Worm (Caenorhabditis elegans) whole organism, young adult: Measurements from ENCODE around the gene vps-2.

ENCODE experiments used
- B0336.3 ChIP-seq: fragments of 200-800 bp; sonication (Bioruptor generic); IDR thresholded peaks from 2 replicates; pipeline ENCODE4 v1.3.6; 2022; ENCODE audit warnings: missing genetic modification characterization, missing compliant biosample characterization
- F33H1.4 ChIP-seq: fragments of 200-800 bp; sonication (Bioruptor generic); IDR thresholded peaks from 2 replicates; pipeline ENCODE4 v1.3.6; 2022; ENCODE audit warnings: missing genetic modification reagents, missing genetic modification characterization, missing compliant biosample characterization
- F39B2.1 ChIP-seq: fragments of 200-800 bp; sonication (Bioruptor generic); IDR thresholded peaks from 2 replicates; pipeline ENCODE4 v1.3.6; 2022; ENCODE audit warnings: missing genetic modification reagents, missing genetic modification characterization, missing compliant biosample characterization
- F49E8.2 ChIP-seq: sonication (generic microtip); optimal IDR thresholded peaks from 3 replicates; lab custom pipeline; 2017; ENCODE audit warnings: missing genetic modification characterization, mild to moderate bottlenecking, missing compliant biosample characterization, antibody characterized with exemption, moderate library complexity; ENCODE audit not compliant: insufficient read depth
- F52B5.7 ChIP-seq: sonication (generic microtip); optimal IDR thresholded peaks from 2 replicates; lab custom pipeline; 2016; ENCODE audit warnings: mild to moderate bottlenecking, missing genetic modification characterization, missing compliant biosample characterization
- F57C9.4 ChIP-seq: sonication (generic microtip); optimal IDR thresholded peaks from 2 replicates; lab custom pipeline; 2017; ENCODE audit warnings: mild to moderate bottlenecking, missing genetic modification characterization, missing compliant biosample characterization
- Y53G8AR.9 ChIP-seq: fragments of 200-800 bp; sonication (Bioruptor generic); conservative IDR thresholded peaks from 2 replicates; pipeline ENCODE4 v1.3.6; 2022; ENCODE audit warnings: missing genetic modification reagents, missing genetic modification characterization, missing compliant biosample characterization
- Y56A3A.18 ChIP-seq: fragments of 200-800 bp; sonication (Bioruptor generic); IDR thresholded peaks from 2 replicates; pipeline ENCODE4 v1.3.6; 2022; ENCODE audit warnings: missing genetic modification reagents, missing genetic modification characterization, missing compliant biosample characterization
- Y95B8A.8 ChIP-seq: fragments of 200-800 bp; sonication (Bioruptor generic); IDR thresholded peaks from 2 replicates; pipeline ENCODE4 v1.3.6; 2022; ENCODE audit warnings: missing genetic modification reagents, missing genetic modification characterization, missing compliant biosample characterization
- ama-1 ChIP-seq, 3 experiments: fragments of 150-350 bp in 1 of 3; sonication (generic microtip) in 2 of 3; optimal IDR thresholded peaks; 2 replicates each; lab custom pipeline; 2014 to 2018; ENCODE audit warnings: missing biosample characterization in 2 of 3, missing genetic modification characterization in 2 of 3, missing genetic modification reagents in 2 of 3
- atf-7 ChIP-seq: sonication (generic microtip); optimal IDR thresholded peaks from 2 replicates; lab custom pipeline; 2017; ENCODE audit warnings: mild to moderate bottlenecking, missing genetic modification characterization, missing compliant biosample characterization
- athp-1 ChIP-seq: sonication (generic microtip); optimal IDR thresholded peaks from 2 replicates; lab custom pipeline; 2017; ENCODE audit warnings: mild to moderate bottlenecking, missing genetic modification characterization, missing compliant biosample characterization
- attf-6 ChIP-seq: fragments of 200-800 bp; sonication (Bioruptor generic); IDR thresholded peaks from 2 replicates; pipeline ENCODE4 v1.3.6; 2022; ENCODE audit warnings: missing genetic modification reagents, missing genetic modification characterization, missing compliant biosample characterization
- cebp-1 ChIP-seq, 2 experiments: fragments of 200-800 bp in 1 of 2; sonication (Bioruptor generic) in 1 of 2; sonication (generic microtip) in 1 of 2; IDR thresholded peaks in 1 of 2; optimal IDR thresholded peaks in 1 of 2; 2 replicates each; pipeline versions ENCODE4 v1.3.6 to Lab custom; 2017 to 2022; ENCODE audit warnings: missing compliant biosample characterization in 2 of 2, missing genetic modification characterization in 2 of 2, mild to moderate bottlenecking in 1 of 2, missing genetic modification reagents in 1 of 2, moderate library complexity in 1 of 2
- ceh-100 ChIP-seq: fragments of 200-800 bp; sonication (Bioruptor generic); IDR thresholded peaks from 2 replicates; pipeline ENCODE4 v1.3.6; 2022; ENCODE audit warnings: missing genetic modification reagents, missing genetic modification characterization, missing compliant biosample characterization
- ceh-79 ChIP-seq: sonication (generic microtip); optimal IDR thresholded peaks from 2 replicates; lab custom pipeline; 2017; ENCODE audit warnings: mild to moderate bottlenecking, missing genetic modification characterization, missing compliant biosample characterization
- chd-7 ChIP-seq: sonication (generic microtip); optimal IDR thresholded peaks from 2 replicates; lab custom pipeline; 2016; ENCODE audit warnings: mild to moderate bottlenecking, missing genetic modification characterization, moderate library complexity, missing compliant biosample characterization
- die-1 ChIP-seq: sonication (generic microtip); optimal IDR thresholded peaks from 2 replicates; lab custom pipeline; 2016; ENCODE audit warnings: missing genotype, mild to moderate bottlenecking, missing genetic modification characterization, missing compliant biosample characterization
- dpff-1 ChIP-seq: sonication (generic microtip); optimal IDR thresholded peaks from 2 replicates; lab custom pipeline; 2017; ENCODE audit warnings: mild to moderate bottlenecking, missing genetic modification characterization, missing compliant biosample characterization
- egl-18 ChIP-seq: fragments of 200-800 bp; sonication (Bioruptor generic); IDR thresholded peaks from 2 replicates; pipeline ENCODE4 v1.3.6; 2022; ENCODE audit warnings: missing genetic modification reagents, missing genetic modification characterization, missing compliant biosample characterization
- egl-44 ChIP-seq: fragments of 200-800 bp; sonication (Bioruptor generic); IDR thresholded peaks from 2 replicates; pipeline ENCODE4 v1.3.6; 2022; ENCODE audit warnings: missing genetic modification reagents, missing genetic modification characterization, missing compliant biosample characterization
- egrh-3 ChIP-seq: fragments of 200-800 bp; sonication (Bioruptor generic); IDR thresholded peaks from 2 replicates; pipeline ENCODE4 v1.3.6; 2022; ENCODE audit warnings: missing genetic modification reagents, missing genetic modification characterization, missing compliant biosample characterization
- fkh-3 ChIP-seq: sonication (generic microtip); optimal IDR thresholded peaks from 2 replicates; lab custom pipeline; 2016; ENCODE audit warnings: mild to moderate bottlenecking, missing genetic modification characterization, missing compliant biosample characterization
- him-1 ChIP-seq: sonication (generic microtip); optimal IDR thresholded peaks from 2 replicates; lab custom pipeline; 2016; ENCODE audit warnings: missing genotype, missing genetic modification reagents, missing genetic modification characterization, missing compliant biosample characterization
- lag-1 ChIP-seq: fragments of 200-800 bp; sonication (Bioruptor generic); IDR thresholded peaks from 2 replicates; pipeline ENCODE4 v1.3.6; 2022; ENCODE audit warnings: missing genetic modification reagents, missing genetic modification characterization, missing compliant biosample characterization
- lin-54 ChIP-seq: fragments of 200-800 bp; sonication (Bioruptor generic); optimal IDR thresholded peaks from 2 replicates; lab custom pipeline; 2018; ENCODE audit warnings: mild to moderate bottlenecking, missing genetic modification characterization, missing compliant biosample characterization
- lir-1 ChIP-seq: fragments of 200-800 bp; sonication (Bioruptor generic); conservative IDR thresholded peaks from 2 replicates; pipeline ENCODE4 v1.3.6; 2022; ENCODE audit warnings: missing genetic modification reagents, missing genetic modification characterization, missing compliant biosample characterization
- madf-10 ChIP-seq: sonication (generic microtip); optimal IDR thresholded peaks from 2 replicates; lab custom pipeline; 2016; ENCODE audit warnings: mild to moderate bottlenecking, missing genetic modification characterization, missing compliant biosample characterization
- madf-6 ChIP-seq: fragments of 200-800 bp; sonication (Bioruptor generic); IDR thresholded peaks from 2 replicates; pipeline ENCODE4 v1.3.6; 2022; ENCODE audit warnings: missing genetic modification reagents, missing genetic modification characterization, missing compliant biosample characterization
- mcd-1 ChIP-seq: fragments of 200-800 bp; sonication (Bioruptor generic); IDR thresholded peaks from 2 replicates; pipeline ENCODE4 v1.3.6; 2022; ENCODE audit warnings: missing genetic modification reagents, missing genetic modification characterization, missing compliant biosample characterization
- mes-4 ChIP-seq: sonication (generic microtip); optimal IDR thresholded peaks from 2 replicates; lab custom pipeline; 2016; ENCODE audit warnings: missing genotype, missing genetic modification characterization, missing compliant biosample characterization
- nhr-27 ChIP-seq: fragments of 200-800 bp; sonication (Bioruptor generic); optimal IDR thresholded peaks from 2 replicates; lab custom pipeline; 2018; ENCODE audit warnings: mild to moderate bottlenecking, missing genetic modification characterization, moderate library complexity, missing compliant biosample characterization
- pbrm-1 ChIP-seq: fragments of 200-800 bp; sonication (Bioruptor generic); IDR thresholded peaks from 2 replicates; pipeline ENCODE4 v1.3.6; 2022; ENCODE audit warnings: missing genetic modification reagents, missing genetic modification characterization, missing compliant biosample characterization
- rpc-1 ChIP-seq, 2 experiments: fragments of 150-350 bp in 1 of 2; sonication (generic microtip) in 1 of 2; optimal IDR thresholded peaks; 2 replicates each; lab custom pipeline; 2014 to 2018; ENCODE audit warnings: missing biosample characterization in 1 of 2, missing genetic modification characterization in 1 of 2, missing genetic modification reagents in 1 of 2, missing genotype in 1 of 2
- snpc-1.1 ChIP-seq: sonication (generic microtip); optimal IDR thresholded peaks from 2 replicates; lab custom pipeline; 2017; ENCODE audit warnings: missing genetic modification characterization, mild to moderate bottlenecking, missing compliant biosample characterization, antibody characterized with exemption, moderate library complexity, missing genotype, missing genetic modification reagents; ENCODE audit not compliant: insufficient read depth
- snpc-3.4 ChIP-seq: sonication (generic microtip); optimal IDR thresholded peaks from 2 replicates; lab custom pipeline; 2017; ENCODE audit warnings: missing genetic modification characterization, mild to moderate bottlenecking, missing compliant biosample characterization, antibody characterized with exemption, moderate library complexity, missing genotype, missing genetic modification reagents
- tbp1 ChIP-seq: fragments of 200-800 bp; sonication (Bioruptor generic); optimal IDR thresholded peaks from 2 replicates; lab custom pipeline; 2018; ENCODE audit warnings: mild to moderate bottlenecking, missing genetic modification characterization, missing compliant biosample characterization
- tlf-1 ChIP-seq: fragments of 200-800 bp; sonication (Bioruptor generic); optimal IDR thresholded peaks from 2 replicates; lab custom pipeline; 2018; ENCODE audit warnings: mild to moderate bottlenecking, missing genetic modification characterization, missing compliant biosample characterization
- unc-130 ChIP-seq: sonication (generic microtip); optimal IDR thresholded peaks from 2 replicates; lab custom pipeline; 2016; ENCODE audit warnings: missing genetic modification reagents, missing genetic modification characterization, missing compliant biosample characterization
- xnd-1 ChIP-seq: sonication (generic microtip); optimal IDR thresholded peaks from 2 replicates; lab custom pipeline; 2016; ENCODE audit warnings: missing genotype, missing genetic modification reagents, missing genetic modification characterization, missing compliant biosample characterization
- zfh-2 ChIP-seq: fragments of 200-800 bp; sonication (Bioruptor generic); conservative IDR thresholded peaks from 2 replicates; pipeline ENCODE4 v1.3.6; 2022; ENCODE audit warnings: missing genetic modification reagents, missing genetic modification characterization, missing compliant biosample characterization
- ztf-25 ChIP-seq: fragments of 200-800 bp; sonication (Bioruptor generic); IDR thresholded peaks from 2 replicates; pipeline ENCODE4 v1.3.6; 2022; ENCODE audit warnings: missing genetic modification reagents, missing genetic modification characterization, missing compliant biosample characterization
- ztf-26 ChIP-seq: sonication (generic microtip); optimal IDR thresholded peaks from 2 replicates; lab custom pipeline; 2017; ENCODE audit warnings: missing genetic modification characterization, missing compliant biosample characterization

Gene vps-2

DNA sequence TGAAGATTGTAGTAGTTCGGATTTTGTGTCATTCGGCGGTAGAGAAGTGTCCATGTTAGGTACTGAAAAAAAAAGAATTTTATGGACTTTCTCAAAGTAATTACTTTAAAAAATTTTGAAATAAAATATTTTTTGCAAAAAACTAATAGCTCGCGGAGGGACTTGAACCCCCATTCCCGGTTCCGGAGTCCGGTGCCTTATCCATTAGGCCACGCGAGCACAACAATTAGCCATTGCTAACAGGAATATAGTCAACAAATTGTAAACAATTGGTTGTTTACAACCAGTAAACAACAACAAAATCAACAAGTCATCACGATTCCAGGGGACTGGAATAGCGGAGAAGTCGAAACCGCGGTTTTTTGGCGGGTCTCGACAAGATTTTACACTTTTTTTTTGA is 39.4 kb downstream of the vps-2 start:
- TF ChIP-seq cebp-1 (GFP tag; IDR thresholded peaks at IDR 0.05; lab: Robert Waterston, UW): no peak
- no peak for TF ChIP-seq cebp-1 (tag; optimal IDR thresholded peaks at IDR 0.05; lab: Kevin White, UChicago)
- peak; percentile 59 for TF ChIP-seq tbp1
- TF ChIP-seq egl-18 (GFP tag; lab: Robert Waterston, UW): no peak
- no peak for TF ChIP-seq rpc-1 (optimal IDR thresholded peaks at IDR 0.05; lab: Kevin White, UChicago)
- peak; percentile 62 for TF ChIP-seq rpc-1 (tag; optimal IDR thresholded peaks at IDR 0.05; lab: Kevin White, UChicago)

ce11 chrII:12727871-12728270 is 40.1 kb downstream of the vps-2 start:
- TF ChIP-seq chd-7: no peak
- no peak for TF ChIP-seq lir-1 (GFP tag; lab: Robert Waterston, UW)
- TF ChIP-seq die-1 (tag; lab: Kevin White, UChicago): no peak
- TF ChIP-seq mcd-1 (GFP tag; lab: Robert Waterston, UW): 0 out of 2 replicates have a peak, but pooled peaks have one; percentile 18
- no peak for TF ChIP-seq dpff-1 (tag; lab: Kevin White, UChicago)
- TF ChIP-seq athp-1 (tag; lab: Kevin White, UChicago): no peak
- TF ChIP-seq Y53G8AR.9 (GFP tag; lab: Robert Waterston, UW): no peak
- no peak for TF ChIP-seq xnd-1 (tag; lab: Kevin White, UChicago)
- peak; percentile 82 for TF ChIP-seq zfh-2 (GFP tag; lab: Robert Waterston, UW)
- TF ChIP-seq ztf-25: no peak
- no peak for TF ChIP-seq lag-1 (GFP tag; lab: Robert Waterston, UW)
- TF ChIP-seq ztf-26: no peak
- TF ChIP-seq fkh-3 (tag; lab: Kevin White, UChicago): no peak
- TF ChIP-seq F57C9.4: no peak

DNA sequence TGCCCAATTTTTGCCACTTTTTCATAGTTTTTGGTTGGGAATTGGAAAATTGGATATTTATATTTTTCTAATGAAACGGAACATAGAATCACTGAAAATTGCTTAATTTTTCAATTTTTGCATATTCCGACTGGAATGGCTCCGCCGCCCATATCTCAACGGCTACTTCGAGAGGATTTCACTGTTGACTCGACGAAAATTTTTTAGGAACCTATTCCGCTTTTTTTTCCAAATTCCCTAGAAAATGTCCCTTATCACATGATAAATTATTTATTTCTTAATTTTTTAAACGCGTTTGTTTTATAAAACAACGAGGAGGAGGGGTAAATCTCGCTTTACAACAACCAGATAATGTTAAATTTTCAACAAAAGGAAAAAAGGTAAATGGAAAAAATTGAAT is 41.3 kb downstream of the vps-2 start:
- TF ChIP-seq snpc-3.4 (tag; lab: Kevin White, UChicago): peak; percentile 13
- peak; percentile 3 for TF ChIP-seq snpc-1.1 (tag; lab: Kevin White, UChicago)
- TF ChIP-seq egl-18 (GFP tag; lab: Robert Waterston, UW): no peak
- TF ChIP-seq madf-6: peak; percentile 80
- peak; percentile 63 for TF ChIP-seq unc-130 (GFP tag; lab: Kevin White, UChicago)
- peak; percentile 4 for TF ChIP-seq xnd-1 (tag; lab: Kevin White, UChicago)
- TF ChIP-seq him-1: peak; percentile 92
- peak; percentile 55 for TF ChIP-seq athp-1 (tag; lab: Kevin White, UChicago)
- no peak for TF ChIP-seq nhr-27 (tag; lab: Kevin White, UChicago)
- 0 out of 2 replicates have a peak, but pooled peaks have one; percentile 46 for TF ChIP-seq egl-44 (GFP tag; lab: Robert Waterston, UW)
- peak; percentile 64 for TF ChIP-seq atf-7 (tag; lab: Kevin White, UChicago)
- TF ChIP-seq pbrm-1: 0 out of 2 replicates have a peak, but pooled peaks have one; percentile 49
- no peak for TF ChIP-seq cebp-1 (GFP tag; IDR thresholded peaks at IDR 0.05; lab: Robert Waterston, UW)
- peak; percentile 45 for TF ChIP-seq cebp-1 (tag; optimal IDR thresholded peaks at IDR 0.05; lab: Kevin White, UChicago)
- TF ChIP-seq attf-6 (GFP tag; lab: Robert Waterston, UW): 0 out of 2 replicates have a peak, but pooled peaks have one; percentile 57
- 0 out of 2 replicates have a peak, but pooled peaks have one; percentile 6 for TF ChIP-seq F39B2.1 (GFP tag; lab: Robert Waterston, UW)
- no peak for TF ChIP-seq mes-4 (tag; lab: Kevin White, UChicago)
- TF ChIP-seq egrh-3: no peak
- peak; percentile 44; the same call in 1 of the 2 replicates for TF ChIP-seq Y56A3A.18 (GFP tag; lab: Robert Waterston, UW)
- TF ChIP-seq madf-10 (tag; lab: Kevin White, UChicago): no peak
- peak; percentile 17 for TF ChIP-seq ceh-79 (tag; lab: Kevin White, UChicago)
- TF ChIP-seq tlf-1: peak; percentile 27
- peak; percentile 74; the same call in 1 of the 2 replicates for TF ChIP-seq B0336.3 (GFP tag; lab: Robert Waterston, UW)
- no peak for TF ChIP-seq ama-1 (optimal IDR thresholded peaks at IDR 0.05; lab: Kevin White, UChicago)
- peak in 1 of 2 experiments; percentile 80 for TF ChIP-seq ama-1 (GFP tag; optimal IDR thresholded peaks at IDR 0.05; lab: Kevin White, UChicago)
- peak; percentile 29; the same call in 1 of the 2 replicates for TF ChIP-seq F33H1.4 (GFP tag; lab: Robert Waterston, UW)
- 0 out of 2 replicates have a peak, but pooled peaks have one; percentile 21 for TF ChIP-seq ceh-100
- TF ChIP-seq F52B5.7 (tag; lab: Kevin White, UChicago): peak; percentile 34
- peak; percentile 82 for TF ChIP-seq Y95B8A.8 (GFP tag; lab: Robert Waterston, UW)
- peak; percentile 0 for TF ChIP-seq F49E8.2 (tag; lab: Kevin White, UChicago)
- peak; percentile 51 for TF ChIP-seq lin-54 (GFP tag; lab: Kevin White, UChicago)
